Worm (Caenorhabditis elegans) whole organism, L4 larva: Measurements from ENCODE around the gene mboa-4.

Experiments used
- D1046.2 ChIP-seq: fragments of 200-800 bp; sonication (Bioruptor generic); IDR thresholded peaks from 2 replicates; pipeline ENCODE4 v1.3.6; 2022; ENCODE audit warnings: missing genetic modification characterization, missing compliant biosample characterization
- lin-13 ChIP-seq: fragments of 150-350 bp; optimal IDR thresholded peaks from 2 replicates; lab custom pipeline; 2014; ENCODE audit warnings: missing biosample characterization, missing genetic modification reagents, missing genetic modification characterization
- nhr-237 ChIP-seq: sonication (generic microtip); optimal IDR thresholded peaks from 2 replicates; lab custom pipeline; 2017; ENCODE audit warnings: missing biosample characterization, missing genetic modification characterization
- nhr-28 ChIP-seq: fragments of 150-350 bp; optimal IDR thresholded peaks from 2 replicates; lab custom pipeline; 2014; ENCODE audit warnings: missing biosample characterization, missing genetic modification characterization

DNA sequence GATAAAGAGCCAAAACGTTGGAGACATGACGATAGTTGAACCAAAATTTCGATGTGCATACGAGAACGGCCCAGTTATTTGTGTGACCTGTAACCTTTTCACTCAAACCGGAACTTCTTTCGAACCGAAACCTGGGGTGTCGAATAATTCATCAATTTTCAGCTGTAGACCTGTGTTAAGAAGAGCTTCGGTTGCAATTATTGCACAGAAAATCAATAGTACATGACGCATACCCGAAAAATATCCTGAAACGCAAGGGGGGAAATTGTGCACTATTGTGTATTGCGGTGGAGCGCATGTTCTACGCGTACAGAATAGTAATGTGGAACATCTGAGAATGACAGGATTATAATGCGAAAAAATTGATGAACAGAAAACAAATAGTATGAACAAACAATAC lies 50.0 kb downstream of the mboa-4 start, which contains the start of gene pigk-1:
- TF ChIP-seq nhr-28 (no peak), lin-13 (GFP tag; lab: Kevin White, UChicago) (no peak), D1046.2 (no peak), nhr-237 (tag; lab: Kevin White, UChicago) (no peak)
